Worm (Caenorhabditis elegans): ENCODE results near the gene abts-3.

ce11 chrII:6191293-6191692, 58.6 kb downstream of the abts-3 start, which contains the start of gene fkh-8:
- no peak for TF ChIP-seq dao-5 (tag; optimal IDR thresholded peaks at IDR 0.05)
- TF ChIP-seq him-1 (tag; optimal IDR thresholded peaks at IDR 0.05): no peak
- TF ChIP-seq W03F9.2 (tag; optimal IDR thresholded peaks at IDR 0.05): no peak
